Fruit fly (Drosophila melanogaster): ENCODE data around the gene ppk10.
A peak's percentile ranks its signal among the peaks of the same experiment; 100 is the strongest.

The ppk10 gene

dm6 chr2L:10430802-10431476, 21.3 kb downstream of the ppk10 start, which contains the start of the genes Bug22 and TfIIB (continued):
- TF ChIP-seq trem (tag; optimal IDR thresholded peaks at IDR 0.05): peak; percentile 56
- TF ChIP-seq Lim3 (GFP tag; IDR thresholded peaks at IDR 0.05): no peak
- TF ChIP-seq nmo (GFP tag; optimal IDR thresholded peaks at IDR 0.05): peak; percentile 77
- peak; percentile 51; the same call in 1 of the 2 replicates for TF ChIP-seq Drgx (GFP tag; IDR thresholded peaks at IDR 0.05)
- TF ChIP-seq CG5953 (GFP tag; IDR thresholded peaks at IDR 0.05): no peak
- peak; percentile 28 for TF ChIP-seq CG12299 (tag; optimal IDR thresholded peaks at IDR 0.05)
- TF ChIP-seq org-1 (GFP tag; optimal IDR thresholded peaks at IDR 0.05): no peak
- TF ChIP-seq her (GFP tag; optimal IDR thresholded peaks at IDR 0.05): peak; percentile 25
- peak; percentile 26 for TF ChIP-seq Hmx (GFP tag; optimal IDR thresholded peaks at IDR 0.05)
- TF ChIP-seq Dip3 (GFP tag; optimal IDR thresholded peaks at IDR 0.05): peak; percentile 70
- TF ChIP-seq kni (GFP tag; optimal IDR thresholded peaks at IDR 0.05): no peak
- peak; percentile 73 for TF ChIP-seq PHDP (tag; optimal IDR thresholded peaks at IDR 0.05)
- no peak for TF ChIP-seq lab (GFP tag; optimal IDR thresholded peaks at IDR 0.05)
- TF ChIP-seq caup (GFP tag; optimal IDR thresholded peaks at IDR 0.05; ENCODE audit: severe bottlenecking): no peak
- no peak for TF ChIP-seq vnd (GFP tag; IDR thresholded peaks at IDR 0.05; ENCODE audit: partially characterized antibody)
- peak in 1 of 2 experiments; percentile 56 for TF ChIP-seq Eip74EF (GFP tag; optimal IDR thresholded peaks at IDR 0.05)
- peak; percentile 88 for TF ChIP-seq CG30403 (GFP tag; optimal IDR thresholded peaks at IDR 0.05)
- TF ChIP-seq CG6175 (GFP tag; IDR thresholded peaks at IDR 0.05): no peak
- TF ChIP-seq CG3281 (GFP tag; optimal IDR thresholded peaks at IDR 0.05): peak; percentile 65
- TF ChIP-seq cg (GFP tag; optimal IDR thresholded peaks at IDR 0.05): no peak
- TF ChIP-seq tx (GFP tag; optimal IDR thresholded peaks at IDR 0.05): peak; percentile 46
- TF ChIP-seq Ada2b (GFP tag; IDR thresholded peaks at IDR 0.05): peak; percentile 60
- no peak for TF ChIP-seq CG10959 (GFP tag; IDR thresholded peaks at IDR 0.05)
- peak; percentile 62 for TF ChIP-seq CG14667 (GFP tag; IDR thresholded peaks at IDR 0.05)
- peak; percentile 90 for TF ChIP-seq CG11456 (GFP tag; IDR thresholded peaks at IDR 0.05)
- no peak for TF ChIP-seq CG30431 (GFP tag; optimal IDR thresholded peaks at IDR 0.05)
- peak; percentile 58 for TF ChIP-seq ftz-f1 (GFP tag; optimal IDR thresholded peaks at IDR 0.05)
- peak; percentile 40 for TF ChIP-seq Rx (GFP tag; IDR thresholded peaks at IDR 0.05)
- no peak for TF ChIP-seq zen2 (GFP tag; IDR thresholded peaks at IDR 0.05; ENCODE audit: partially characterized antibody)
- no peak for TF ChIP-seq CG6854 (GFP tag; optimal IDR thresholded peaks at IDR 0.05)
- TF ChIP-seq Xrp1 (GFP tag; IDR thresholded peaks at IDR 0.05): peak; percentile 71; the same call in 1 of the 2 replicates
- peak; percentile 37 for TF ChIP-seq Side (GFP tag; optimal IDR thresholded peaks at IDR 0.05)
- peak; percentile 8 for TF ChIP-seq Sry-β (GFP tag; optimal IDR thresholded peaks at IDR 0.05)
- TF ChIP-seq CG14860 (GFP tag; IDR thresholded peaks at IDR 0.05; ENCODE audit: partially characterized antibody): 0 out of 3 replicates have a peak, but pooled peaks have one; percentile 49
- TF ChIP-seq Nf-YB (GFP tag; optimal IDR thresholded peaks at IDR 0.05): peak; percentile 51
- TF ChIP-seq D19B (GFP tag; optimal IDR thresholded peaks at IDR 0.05): no peak
- peak; percentile 77 for TF ChIP-seq CG13775 (GFP tag; optimal IDR thresholded peaks at IDR 0.05)
- TF ChIP-seq wek (GFP tag; optimal IDR thresholded peaks at IDR 0.05): peak; percentile 11
- TF ChIP-seq slbo (GFP tag; IDR thresholded peaks at IDR 0.05): peak; percentile 86
- no peak for TF ChIP-seq CG14050 (GFP tag; IDR thresholded peaks at IDR 0.05)
- peak; percentile 37 for TF ChIP-seq crc (GFP tag; optimal IDR thresholded peaks at IDR 0.05)
- TF ChIP-seq usp (GFP tag; optimal IDR thresholded peaks at IDR 0.05): no peak
- TF ChIP-seq C15 (GFP tag; IDR thresholded peaks at IDR 0.05): no peak
- TF ChIP-seq NfI (GFP tag; optimal IDR thresholded peaks at IDR 0.05): peak; percentile 82
- peak; percentile 6 for TF ChIP-seq Dp (GFP tag; optimal IDR thresholded peaks at IDR 0.05)
- peak; percentile 12 for TF ChIP-seq CG3065 (GFP tag; optimal IDR thresholded peaks at IDR 0.05)
- TF ChIP-seq Sin3A (optimal IDR thresholded peaks at IDR 0.05): peak; percentile 9
- peak; percentile 52 for TF ChIP-seq ems (GFP tag; optimal IDR thresholded peaks at IDR 0.05)
- TF ChIP-seq CG12104 (GFP tag; optimal IDR thresholded peaks at IDR 0.05): peak; percentile 60
- TF ChIP-seq scrt (GFP tag; optimal IDR thresholded peaks at IDR 0.05): peak; percentile 48

Data from whole organism, embryonic.